Fruit fly (Drosophila melanogaster): ENCODE results near the gene cav.

DNA sequence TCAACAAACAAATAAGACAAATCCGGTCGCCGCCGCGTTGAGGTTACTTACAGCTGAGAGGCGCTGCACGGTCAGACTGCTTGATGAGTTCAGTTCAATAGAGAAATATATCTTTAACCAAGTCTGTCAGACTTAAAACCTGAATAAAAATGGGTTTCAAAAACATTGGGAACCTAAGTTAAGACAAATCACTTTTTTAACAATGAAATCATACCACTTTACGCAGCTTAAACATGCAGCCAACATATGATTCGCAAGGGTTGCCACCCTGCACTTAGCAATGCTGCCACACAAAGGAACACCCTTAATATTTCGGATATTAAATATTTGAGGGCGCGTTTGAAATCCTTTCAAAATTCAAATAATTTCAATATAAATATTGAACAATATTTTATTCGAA is 32.3 kb upstream of the cav start, which contains the start of gene CG5515:
- TF ChIP-seq CTCF (optimal IDR thresholded peaks at IDR 0.05) (no peak), CG8478 (optimal IDR thresholded peaks at IDR 0.05) (no peak)

Data from S2 (cell line).